Worm (Caenorhabditis elegans): ENCODE measurements around the gene prmt-6.

DNA sequence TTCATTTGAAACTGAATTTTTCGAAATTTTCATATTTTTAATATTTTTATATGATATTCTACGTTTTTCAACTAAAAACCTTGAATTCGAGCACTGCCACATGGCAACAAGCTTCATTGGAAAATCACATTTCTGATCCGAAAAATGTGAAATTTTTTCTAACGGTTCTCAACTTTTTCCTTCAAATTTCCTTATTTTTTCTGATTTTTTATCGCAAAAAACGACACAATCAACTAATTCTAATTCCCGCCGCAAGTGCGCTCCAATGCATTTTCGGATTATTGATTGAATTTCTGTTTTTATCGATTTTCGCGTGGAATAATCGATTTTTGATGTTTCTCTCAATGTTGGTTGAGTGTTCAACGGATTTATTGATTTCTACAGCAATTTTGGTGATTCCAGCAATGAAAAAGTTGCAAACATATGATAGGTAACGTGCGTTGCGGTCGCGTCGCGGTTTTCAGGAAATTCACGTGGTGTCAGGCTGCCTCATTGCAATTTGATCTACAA, 2.7 kb downstream of the prmt-6 start, which contains the start of gene C23H5.12:
- TF ChIP-seq dpl-1 (GFP tag; optimal IDR thresholded peaks at IDR 0.05), result no peak
- TF ChIP-seq ztf-18 (tag; optimal IDR thresholded peaks at IDR 0.05), result no peak

Data from whole organism, young adult.